Worm (Caenorhabditis elegans) whole organism, young adult: ENCODE data around the gene micu-1.
A peak's percentile ranks its signal among the peaks of the same experiment; 100 is the strongest.

Source experiments
- B0035.1 ChIP-seq: sonication (generic microtip); optimal IDR thresholded peaks from 2 replicates; lab custom pipeline; 2016; ENCODE audit warnings: missing genetic modification characterization, mild to moderate bottlenecking, missing compliant biosample characterization, missing genotype, missing genetic modification reagents
- B0261.1 ChIP-seq: sonication (generic microtip); optimal IDR thresholded peaks from 2 replicates; lab custom pipeline; 2016; ENCODE audit warnings: mild to moderate bottlenecking, missing genetic modification characterization, moderate library complexity, missing compliant biosample characterization
- B0336.3 ChIP-seq: fragments of 200-800 bp; sonication (Bioruptor generic); IDR thresholded peaks from 2 replicates; pipeline ENCODE4 v1.3.6; 2022; ENCODE audit warnings: missing genetic modification characterization, missing compliant biosample characterization
- F10E7.11 ChIP-seq: sonication (generic microtip); optimal IDR thresholded peaks from 2 replicates; lab custom pipeline; 2017; ENCODE audit warnings: mild to moderate bottlenecking, missing genetic modification characterization, moderate library complexity, missing compliant biosample characterization
- F33H1.4 ChIP-seq: fragments of 200-800 bp; sonication (Bioruptor generic); IDR thresholded peaks from 2 replicates; pipeline ENCODE4 v1.3.6; 2022; ENCODE audit warnings: missing genetic modification reagents, missing genetic modification characterization, missing compliant biosample characterization
- F37B4.10 ChIP-seq: fragments of 200-800 bp; sonication (Bioruptor generic); IDR thresholded peaks from 2 replicates; pipeline ENCODE4 v1.3.6; 2022; ENCODE audit warnings: missing genetic modification characterization, missing compliant biosample characterization
- F39B2.1 ChIP-seq: fragments of 200-800 bp; sonication (Bioruptor generic); IDR thresholded peaks from 2 replicates; pipeline ENCODE4 v1.3.6; 2022; ENCODE audit warnings: missing genetic modification reagents, missing genetic modification characterization, missing compliant biosample characterization
- F49E8.2 ChIP-seq: sonication (generic microtip); optimal IDR thresholded peaks from 3 replicates; lab custom pipeline; 2017; ENCODE audit warnings: missing genetic modification characterization, mild to moderate bottlenecking, missing compliant biosample characterization, antibody characterized with exemption, moderate library complexity; ENCODE audit not compliant: insufficient read depth
- F55B11.4 ChIP-seq: sonication (generic microtip); optimal IDR thresholded peaks from 2 replicates; lab custom pipeline; 2016; ENCODE audit warnings: missing compliant biosample characterization, missing genetic modification characterization, borderline replicate concordance; ENCODE audit not compliant: insufficient read depth
- K11D2.4 ChIP-seq: fragments of 200-800 bp; sonication (Bioruptor generic); IDR thresholded peaks from 2 replicates; pipeline ENCODE4 v1.3.6; 2022; ENCODE audit warnings: missing genetic modification reagents, missing genetic modification characterization, missing compliant biosample characterization
- T07F8.4 ChIP-seq: sonication (generic microtip); optimal IDR thresholded peaks from 2 replicates; lab custom pipeline; 2016; ENCODE audit warnings: mild to moderate bottlenecking, missing genetic modification characterization, moderate library complexity, missing compliant biosample characterization
- Y53G8AR.9 ChIP-seq: fragments of 200-800 bp; sonication (Bioruptor generic); conservative IDR thresholded peaks from 2 replicates; pipeline ENCODE4 v1.3.6; 2022; ENCODE audit warnings: missing genetic modification reagents, missing genetic modification characterization, missing compliant biosample characterization
- ZK185.1 ChIP-seq: sonication (generic microtip); optimal IDR thresholded peaks from 2 replicates; lab custom pipeline; 2016; ENCODE audit warnings: mild to moderate bottlenecking, missing genetic modification characterization, missing compliant biosample characterization; ENCODE audit not compliant: poor library complexity, severe bottlenecking
- akir-1 ChIP-seq: fragments of 200-800 bp; sonication (Bioruptor generic); optimal IDR thresholded peaks from 2 replicates; lab custom pipeline; 2018; ENCODE audit warnings: mild to moderate bottlenecking, missing genetic modification characterization, moderate library complexity, missing compliant biosample characterization
- bed-2 ChIP-seq: fragments of 200-800 bp; sonication (Bioruptor generic); IDR thresholded peaks from 2 replicates; pipeline ENCODE4 v1.3.6; 2022; ENCODE audit warnings: missing genetic modification reagents, missing genetic modification characterization, missing compliant biosample characterization
- ccch-3 ChIP-seq: fragments of 200-800 bp; sonication (Bioruptor generic); optimal IDR thresholded peaks from 2 replicates; lab custom pipeline; 2018; ENCODE audit warnings: mild to moderate bottlenecking, missing genetic modification characterization, missing compliant biosample characterization
- cebp-2 ChIP-seq: fragments of 200-800 bp; sonication (Bioruptor generic); IDR thresholded peaks from 2 replicates; pipeline ENCODE4 v1.3.6; 2022; ENCODE audit warnings: missing genetic modification characterization, missing compliant biosample characterization
- ceh-27 ChIP-seq: fragments of 200-800 bp; sonication (Bioruptor generic); optimal IDR thresholded peaks from 2 replicates; lab custom pipeline; 2018; ENCODE audit warnings: mild to moderate bottlenecking, missing genetic modification characterization, moderate library complexity, missing compliant biosample characterization
- ceh-79 ChIP-seq: sonication (generic microtip); optimal IDR thresholded peaks from 2 replicates; lab custom pipeline; 2017; ENCODE audit warnings: mild to moderate bottlenecking, missing genetic modification characterization, missing compliant biosample characterization
- ceh-91 ChIP-seq: fragments of 200-800 bp; sonication (Bioruptor generic); IDR thresholded peaks from 2 replicates; pipeline ENCODE4 v1.3.6; 2022; ENCODE audit warnings: missing genetic modification reagents, missing genetic modification characterization, missing compliant biosample characterization
- dpff-1 ChIP-seq: sonication (generic microtip); optimal IDR thresholded peaks from 2 replicates; lab custom pipeline; 2017; ENCODE audit warnings: mild to moderate bottlenecking, missing genetic modification characterization, missing compliant biosample characterization
- egl-18 ChIP-seq: fragments of 200-800 bp; sonication (Bioruptor generic); IDR thresholded peaks from 2 replicates; pipeline ENCODE4 v1.3.6; 2022; ENCODE audit warnings: missing genetic modification reagents, missing genetic modification characterization, missing compliant biosample characterization
- him-1 ChIP-seq: sonication (generic microtip); optimal IDR thresholded peaks from 2 replicates; lab custom pipeline; 2016; ENCODE audit warnings: missing genotype, missing genetic modification reagents, missing genetic modification characterization, missing compliant biosample characterization
- hlh-26 ChIP-seq: fragments of 200-800 bp; sonication (Bioruptor generic); conservative IDR thresholded peaks from 2 replicates; pipeline ENCODE4 v1.3.6; 2022; ENCODE audit warnings: missing genetic modification reagents, missing genetic modification characterization, missing compliant biosample characterization
- hmg-1.2 ChIP-seq: fragments of 200-800 bp; sonication (Bioruptor generic); IDR thresholded peaks from 2 replicates; pipeline ENCODE4 v1.3.6; 2022; ENCODE audit warnings: missing genetic modification reagents, missing genetic modification characterization, missing compliant biosample characterization
- hmg-20 ChIP-seq: fragments of 200-800 bp; sonication (Bioruptor generic); IDR thresholded peaks from 2 replicates; pipeline ENCODE4 v1.3.6; 2022; ENCODE audit warnings: missing genetic modification reagents, missing genetic modification characterization, missing compliant biosample characterization
- hrde-1 ChIP-seq: sonication (generic microtip); optimal IDR thresholded peaks from 2 replicates; lab custom pipeline; 2016; ENCODE audit warnings: missing genetic modification characterization, mild to moderate bottlenecking, missing compliant biosample characterization, moderate library complexity, missing genotype, missing genetic modification reagents, borderline replicate concordance
- hsf-1 ChIP-seq: fragments of 200-800 bp; sonication (Bioruptor generic); IDR thresholded peaks from 2 replicates; pipeline ENCODE4 v1.3.6; 2022; ENCODE audit warnings: missing genetic modification reagents, missing genetic modification characterization, missing compliant biosample characterization
- lag-1 ChIP-seq: fragments of 200-800 bp; sonication (Bioruptor generic); IDR thresholded peaks from 2 replicates; pipeline ENCODE4 v1.3.6; 2022; ENCODE audit warnings: missing genetic modification reagents, missing genetic modification characterization, missing compliant biosample characterization
- lin-54 ChIP-seq: fragments of 200-800 bp; sonication (Bioruptor generic); optimal IDR thresholded peaks from 2 replicates; lab custom pipeline; 2018; ENCODE audit warnings: mild to moderate bottlenecking, missing genetic modification characterization, missing compliant biosample characterization
- madf-10 ChIP-seq: sonication (generic microtip); optimal IDR thresholded peaks from 2 replicates; lab custom pipeline; 2016; ENCODE audit warnings: mild to moderate bottlenecking, missing genetic modification characterization, missing compliant biosample characterization
- madf-3 ChIP-seq: fragments of 200-800 bp; sonication (Bioruptor generic); IDR thresholded peaks from 2 replicates; pipeline ENCODE4 v1.3.6; 2022; ENCODE audit warnings: missing genetic modification reagents, missing genetic modification characterization, missing compliant biosample characterization
- mxl-1 ChIP-seq: sonication (generic microtip); optimal IDR thresholded peaks from 2 replicates; lab custom pipeline; 2016; ENCODE audit warnings: missing genetic modification characterization, missing compliant biosample characterization
- nfya-1 ChIP-seq: sonication (generic microtip); optimal IDR thresholded peaks from 2 replicates; lab custom pipeline; 2017; ENCODE audit warnings: antibody characterized with exemption, missing compliant biosample characterization, missing genetic modification characterization, borderline replicate concordance; ENCODE audit not compliant: insufficient read depth
- nfya-2 ChIP-seq: fragments of 200-800 bp; sonication (Bioruptor generic); IDR thresholded peaks from 2 replicates; pipeline ENCODE4 v1.3.6; 2022; ENCODE audit warnings: missing genetic modification reagents, missing genetic modification characterization, missing compliant biosample characterization
- repo-1 ChIP-seq: sonication (generic microtip); optimal IDR thresholded peaks from 2 replicates; lab custom pipeline; 2017; ENCODE audit warnings: mild to moderate bottlenecking, missing genetic modification characterization, missing compliant biosample characterization
- sea-2 ChIP-seq: fragments of 200-800 bp; sonication (Bioruptor generic); IDR thresholded peaks from 2 replicates; pipeline ENCODE4 v1.3.6; 2022; ENCODE audit warnings: missing genetic modification characterization, missing compliant biosample characterization
- snpc-1.1 ChIP-seq: sonication (generic microtip); optimal IDR thresholded peaks from 2 replicates; lab custom pipeline; 2017; ENCODE audit warnings: missing genetic modification characterization, mild to moderate bottlenecking, missing compliant biosample characterization, antibody characterized with exemption, moderate library complexity, missing genotype, missing genetic modification reagents; ENCODE audit not compliant: insufficient read depth
- snpc-1.3 ChIP-seq: sonication (generic microtip); optimal IDR thresholded peaks from 2 replicates; lab custom pipeline; 2017; ENCODE audit warnings: missing genetic modification characterization, mild to moderate bottlenecking, missing compliant biosample characterization, antibody characterized with exemption, moderate library complexity, missing genotype, missing genetic modification reagents; ENCODE audit not compliant: insufficient read depth
- snpc-3.4 ChIP-seq: sonication (generic microtip); optimal IDR thresholded peaks from 2 replicates; lab custom pipeline; 2017; ENCODE audit warnings: missing genetic modification characterization, mild to moderate bottlenecking, missing compliant biosample characterization, antibody characterized with exemption, moderate library complexity, missing genotype, missing genetic modification reagents
- somi-1 ChIP-seq: fragments of 200-800 bp; sonication (Bioruptor generic); optimal IDR thresholded peaks from 2 replicates; lab custom pipeline; 2018; ENCODE audit warnings: mild to moderate bottlenecking, missing genetic modification characterization, missing compliant biosample characterization
- sptf-2 ChIP-seq: fragments of 200-800 bp; sonication (Bioruptor generic); optimal IDR thresholded peaks from 2 replicates; lab custom pipeline; 2018; ENCODE audit warnings: mild to moderate bottlenecking, missing genetic modification characterization, missing compliant biosample characterization
- tbx-9 ChIP-seq: sonication (generic microtip); optimal IDR thresholded peaks from 2 replicates; lab custom pipeline; 2016; ENCODE audit warnings: borderline replicate concordance, missing genetic modification characterization, inconsistent platforms, missing compliant biosample characterization
- unc-62 ChIP-seq: fragments of 150-350 bp; optimal IDR thresholded peaks from 2 replicates; lab custom pipeline; 2014; ENCODE audit warnings: missing biosample characterization, missing genetic modification reagents, missing genetic modification characterization
- ztf-22 ChIP-seq: fragments of 200-800 bp; sonication (Bioruptor generic); optimal IDR thresholded peaks from 2 replicates; lab custom pipeline; 2018; ENCODE audit warnings: mild to moderate bottlenecking, missing genetic modification characterization, moderate library complexity, missing compliant biosample characterization
- ztf-28 ChIP-seq: fragments of 200-800 bp; sonication (Bioruptor generic); IDR thresholded peaks from 2 replicates; pipeline ENCODE4 v1.3.6; 2022; ENCODE audit warnings: missing genetic modification reagents, missing genetic modification characterization, missing compliant biosample characterization
- ztf-3 ChIP-seq: fragments of 200-800 bp; sonication (Bioruptor generic); optimal IDR thresholded peaks from 2 replicates; lab custom pipeline; 2018; ENCODE audit warnings: mild to moderate bottlenecking, missing genetic modification characterization, missing compliant biosample characterization
- ztf-6 ChIP-seq: fragments of 200-800 bp; sonication (Bioruptor generic); IDR thresholded peaks from 2 replicates; pipeline ENCODE4 v1.3.6; 2022; ENCODE audit warnings: missing genetic modification reagents, missing genetic modification characterization, missing compliant biosample characterization

micu-1 gene

ce11 chrIV:13314181-13314580 is 16.5 kb downstream of the micu-1 start (continued):
- TF ChIP-seq hrde-1 (tag; lab: Kevin White, UChicago) (no peak), repo-1 (tag; lab: Kevin White, UChicago) (no peak), ZK185.1 (tag; lab: Kevin White, UChicago) (peak; percentile 28), snpc-1.3 (tag; lab: Kevin White, UChicago) (no peak), tbx-9 (tag; lab: Kevin White, UChicago) (no peak), B0336.3 (peak; percentile 51; the same call in 1 of the 2 replicates), ztf-22 (peak; percentile 27), him-1 (tag; lab: Kevin White, UChicago) (no peak), F55B11.4 (tag; lab: Kevin White, UChicago) (no peak), B0261.1 (tag; lab: Kevin White, UChicago) (no peak), K11D2.4 (GFP tag; lab: Robert Waterston, UW) (no peak), snpc-3.4 (tag; lab: Kevin White, UChicago) (no peak), ccch-3 (no peak), snpc-1.1 (tag; lab: Kevin White, UChicago) (no peak), hlh-26 (GFP tag; lab: Robert Waterston, UW) (no peak), Y53G8AR.9 (GFP tag; lab: Robert Waterston, UW) (0 out of 2 replicates have a peak, but pooled peaks have one; percentile 40), akir-1 (GFP tag; lab: Kevin White, UChicago) (no peak), madf-10 (tag; lab: Kevin White, UChicago) (peak; percentile 22), ceh-79 (tag; lab: Kevin White, UChicago) (no peak), sptf-2 (no peak), ztf-3 (GFP tag; lab: Kevin White, UChicago) (no peak), egl-18 (no peak), nfya-1 (tag; lab: Kevin White, UChicago) (no peak), somi-1 (GFP tag; lab: Kevin White, UChicago) (no peak), F10E7.11 (tag; lab: Kevin White, UChicago) (no peak), F33H1.4 (GFP tag; lab: Robert Waterston, UW) (no peak), lag-1 (GFP tag; lab: Robert Waterston, UW) (no peak), ceh-91 (GFP tag; lab: Robert Waterston, UW) (no peak), F49E8.2 (tag; lab: Kevin White, UChicago) (no peak), bed-2 (GFP tag; lab: Robert Waterston, UW) (no peak), lin-54 (GFP tag; lab: Kevin White, UChicago) (no peak), ceh-27 (GFP tag; lab: Kevin White, UChicago) (no peak), B0035.1 (tag; lab: Kevin White, UChicago) (no peak), madf-3 (GFP tag; lab: Robert Waterston, UW) (no peak), F37B4.10 (no peak), hsf-1 (GFP tag; lab: Robert Waterston, UW) (no peak), mxl-1 (tag; lab: Kevin White, UChicago) (no peak), ztf-28 (GFP tag; lab: Robert Waterston, UW) (no peak), hmg-20 (GFP tag; lab: Robert Waterston, UW) (no peak), sea-2 (GFP tag; lab: Robert Waterston, UW) (no peak), nfya-2 (no peak), dpff-1 (tag; lab: Kevin White, UChicago) (no peak), T07F8.4 (no peak), ztf-6 (GFP tag; lab: Robert Waterston, UW) (no peak), F39B2.1 (GFP tag; lab: Robert Waterston, UW) (no peak), unc-62 (GFP tag; lab: Kevin White, UChicago) (peak; percentile 44), cebp-2 (0 out of 2 replicates have a peak, but pooled peaks have one; percentile 71), hmg-1.2 (peak; percentile 13; the same call in 1 of the 2 replicates)
